Worm (Caenorhabditis elegans): ENCODE results near the gene ttr-27.

Gene ttr-27

DNA sequence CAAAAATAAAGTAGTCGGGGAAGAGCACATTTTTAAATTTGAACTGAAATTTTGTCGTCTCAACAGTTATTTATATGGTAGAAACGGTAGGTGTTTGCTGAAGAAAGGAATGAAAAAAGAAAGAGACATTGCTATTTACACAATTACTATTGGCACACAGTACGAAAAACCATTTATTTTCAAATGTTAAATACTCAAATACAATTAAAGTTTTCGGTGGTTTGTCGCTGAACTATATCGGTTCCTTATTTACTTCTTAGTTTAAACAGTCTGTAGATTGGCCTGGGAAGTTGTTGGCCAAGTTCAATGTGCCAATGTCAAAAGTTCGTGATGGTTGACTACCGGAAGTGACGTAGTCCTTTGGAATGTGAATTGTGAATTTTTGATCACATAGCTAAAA, at the start of gene ttr-27:
Gene ttr-27, minus strand, starts transcription at position 45 of the 400 bp plus-strand sequence.
- TF ChIP-seq dao-5 (tag; optimal IDR thresholded peaks at IDR 0.05) (no peak), W03F9.2 (tag; optimal IDR thresholded peaks at IDR 0.05) (no peak), him-1 (tag; optimal IDR thresholded peaks at IDR 0.05) (no peak)

DNA sequence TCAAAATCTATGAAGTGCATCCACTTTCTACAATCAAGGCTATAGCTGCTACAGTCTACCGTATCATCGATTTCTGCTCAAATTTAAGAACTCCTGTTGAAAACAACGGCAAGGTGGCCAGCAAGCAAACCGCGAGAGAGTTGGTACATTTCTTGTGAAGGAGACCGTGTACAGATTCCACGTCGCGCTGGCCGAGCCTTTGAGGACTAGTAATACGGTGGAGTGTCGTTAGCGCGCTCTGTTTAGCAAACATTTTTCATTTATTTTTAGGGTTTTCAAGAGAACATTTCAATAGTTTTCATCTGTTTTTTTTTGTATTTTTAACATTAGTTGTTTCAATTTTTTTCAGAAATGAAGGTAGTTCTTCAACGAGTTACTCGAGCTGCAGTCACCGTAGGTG, 48.4 kb upstream of the ttr-27 start, which contains the start of gene pqn-68:
Gene pqn-68, plus strand, starts transcription at position 350 of the 400 bp plus-strand sequence.
- TF ChIP-seq dao-5 (tag; optimal IDR thresholded peaks at IDR 0.05) (no peak), him-1 (tag; optimal IDR thresholded peaks at IDR 0.05) (no peak), W03F9.2 (tag; optimal IDR thresholded peaks at IDR 0.05) (no peak)

DNA sequence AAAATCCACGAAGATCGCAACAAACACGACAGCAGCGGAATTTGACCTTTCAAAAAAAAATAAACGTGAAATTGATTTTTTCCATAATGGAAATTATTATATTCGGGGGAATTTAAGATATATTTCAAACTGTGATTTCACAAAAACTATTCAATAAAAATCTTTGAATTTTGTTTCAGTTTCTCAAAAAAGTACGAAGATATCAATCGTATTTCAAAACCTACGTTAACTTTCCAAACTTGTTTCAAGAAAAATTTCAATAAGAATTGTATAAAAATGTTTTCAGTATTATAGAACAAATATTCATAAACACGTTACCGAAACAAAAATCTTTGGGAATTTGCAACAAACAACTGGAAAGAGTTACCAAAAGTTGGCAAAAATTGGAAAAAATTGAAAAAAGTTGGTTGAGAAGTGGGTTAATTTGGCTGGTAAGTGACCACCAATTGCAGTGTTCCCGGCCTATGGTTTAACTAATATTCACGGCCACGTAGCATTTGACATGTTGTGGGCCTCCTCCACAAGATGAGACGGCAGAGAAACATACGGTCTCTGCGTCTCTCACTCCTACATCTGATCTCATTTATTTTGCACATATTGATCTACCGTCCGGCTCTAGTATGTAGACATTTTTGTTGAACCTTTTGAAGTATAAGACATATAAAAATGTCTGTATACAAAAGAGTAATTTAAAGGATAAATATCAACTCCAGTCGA, 47.1 kb upstream of the ttr-27 start, which contains the start of the genes T16G1.9 and T16G1.18:
Gene T16G1.9, minus strand, starts transcription at position 51 of the 717 bp plus-strand sequence.
Gene T16G1.18, plus strand, starts transcription at position 493 of the 717 bp plus-strand sequence.
- TF ChIP-seq him-1 (tag; optimal IDR thresholded peaks at IDR 0.05) (no peak), dao-5 (tag; optimal IDR thresholded peaks at IDR 0.05) (no peak), W03F9.2 (tag; optimal IDR thresholded peaks at IDR 0.05) (no peak)

DNA sequence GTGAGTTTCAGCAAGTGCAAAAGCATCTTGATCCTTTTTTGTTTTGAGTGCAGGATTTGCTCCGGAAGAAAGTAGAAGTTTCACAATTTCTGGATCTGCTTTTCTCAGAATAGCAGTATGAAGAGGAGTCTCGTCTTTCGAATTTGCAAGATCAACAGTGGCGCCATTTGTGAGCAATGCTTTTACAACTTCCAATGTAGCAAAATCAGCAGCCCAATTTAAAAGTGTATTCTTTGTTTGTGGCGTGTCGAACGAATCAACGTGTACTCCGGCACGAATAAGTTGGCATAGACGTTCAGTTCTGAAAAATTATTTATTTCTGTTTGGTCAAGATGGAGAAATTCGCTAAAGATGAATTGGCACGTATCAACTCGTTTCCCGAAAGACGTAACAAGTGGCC, 45.7 kb upstream of the ttr-27 start, which contains the start of gene T16G1.13:
Gene T16G1.13, plus strand, starts transcription at position 301 of the 400 bp plus-strand sequence.
- TF ChIP-seq W03F9.2 (tag; optimal IDR thresholded peaks at IDR 0.05) (no peak), dao-5 (tag; optimal IDR thresholded peaks at IDR 0.05) (no peak), him-1 (tag; optimal IDR thresholded peaks at IDR 0.05) (no peak)

DNA sequence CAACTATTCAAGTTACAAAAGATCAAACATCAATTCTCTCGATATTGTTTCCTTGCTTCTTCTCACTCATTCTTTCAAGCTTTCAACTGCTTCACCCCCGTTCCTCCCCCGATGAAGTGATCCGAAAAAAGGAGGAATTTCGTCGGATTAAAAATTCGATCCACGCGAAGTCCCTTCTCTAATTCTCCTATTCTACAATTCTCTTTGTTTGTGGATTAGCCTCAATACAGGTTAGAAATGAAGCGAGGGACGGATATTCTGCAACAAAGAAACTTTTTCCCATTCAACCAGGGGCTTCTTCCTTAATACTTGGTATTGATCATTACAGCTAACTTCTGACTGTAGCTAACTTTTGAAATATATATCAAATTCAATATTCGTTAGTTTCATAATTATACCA, 40.9 kb upstream of the ttr-27 start, which contains the start of gene grl-2:
Gene grl-2, plus strand, starts transcription at position 301 of the 400 bp plus-strand sequence.
- TF ChIP-seq W03F9.2 (tag; optimal IDR thresholded peaks at IDR 0.05) = no peak
- no peak for TF ChIP-seq him-1 (tag; optimal IDR thresholded peaks at IDR 0.05)
- no peak for TF ChIP-seq dao-5 (tag; optimal IDR thresholded peaks at IDR 0.05)

DNA sequence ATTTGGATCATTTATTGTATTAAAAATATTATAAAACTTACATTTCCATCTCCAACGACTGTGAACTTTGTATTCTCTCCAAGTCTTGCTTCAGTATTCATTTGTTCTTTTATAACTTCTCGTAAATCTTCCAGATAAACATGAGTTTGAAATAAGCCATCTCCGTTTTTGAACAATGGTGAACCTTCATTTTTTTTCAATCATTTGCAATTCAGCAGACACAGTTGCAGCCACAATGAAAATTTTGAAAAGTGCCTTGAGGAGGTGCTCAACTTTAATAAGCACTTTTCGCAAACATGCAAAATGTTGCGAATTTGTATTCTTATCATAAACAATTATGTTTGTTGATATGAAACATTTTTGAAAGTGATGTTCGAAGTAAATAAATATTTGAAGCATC, 40.3 kb upstream of the ttr-27 start, which contains the start of gene T16G1.3:
Gene T16G1.3, minus strand, starts transcription at position 101 of the 400 bp plus-strand sequence.
- TF ChIP-seq him-1 (tag; optimal IDR thresholded peaks at IDR 0.05) (no peak), dao-5 (tag; optimal IDR thresholded peaks at IDR 0.05) (no peak)

DNA sequence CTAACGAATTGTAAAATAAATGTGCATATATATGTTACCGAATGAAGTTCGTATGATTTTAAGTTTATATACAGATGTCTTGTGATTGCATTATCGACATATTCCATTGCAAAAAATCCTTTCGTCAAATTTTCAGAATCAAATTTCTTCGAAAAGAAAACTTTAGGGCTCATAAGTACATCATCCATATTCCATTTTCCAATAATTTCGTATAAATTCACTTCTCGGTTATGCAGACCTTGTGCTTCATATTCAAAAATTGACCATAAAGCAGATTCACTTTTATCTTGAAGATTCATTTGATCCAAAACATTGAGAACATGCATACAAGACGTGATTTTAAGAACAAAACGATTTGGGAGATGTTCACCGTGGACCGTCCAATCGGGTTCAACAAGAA, 39.5 kb upstream of the ttr-27 start:
- no peak for TF ChIP-seq W03F9.2 (tag; optimal IDR thresholded peaks at IDR 0.05)
- TF ChIP-seq dao-5 (tag; optimal IDR thresholded peaks at IDR 0.05) = no peak
- TF ChIP-seq him-1 (tag; optimal IDR thresholded peaks at IDR 0.05) = no peak

DNA sequence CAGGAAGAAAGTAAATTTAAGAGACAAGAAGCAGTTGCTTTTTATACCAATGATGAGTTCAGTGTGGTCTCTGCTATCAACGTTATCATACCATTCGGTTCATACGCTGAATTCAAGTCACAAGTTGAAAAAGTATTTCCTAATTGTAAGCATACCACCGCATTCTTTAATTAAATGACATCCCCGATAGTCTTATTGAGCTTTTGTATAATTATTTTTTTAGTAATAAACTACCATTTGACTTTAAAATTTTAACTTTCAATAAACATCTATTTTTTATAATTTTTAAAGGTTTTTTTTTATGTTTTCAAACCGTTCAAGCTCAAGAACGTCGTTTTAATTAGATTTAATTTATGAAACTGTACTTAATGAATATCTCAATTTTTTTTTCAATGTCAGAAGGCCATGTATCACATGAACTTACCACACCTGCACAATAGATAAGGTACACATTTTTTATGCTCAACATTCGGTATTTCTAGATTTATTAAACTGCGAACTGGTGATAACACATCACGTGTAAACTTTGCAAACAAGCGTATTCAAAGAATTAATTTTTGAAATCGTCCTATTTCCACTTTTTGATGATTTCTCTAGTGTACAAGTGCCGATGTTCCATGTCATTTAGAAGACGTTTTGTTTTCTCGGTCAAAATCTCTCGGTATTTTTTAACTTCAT, 38.0 kb upstream of the ttr-27 start, which contains the start of gene T16G1.4:
Gene T16G1.4, minus strand, starts transcription at position 51 of the 678 bp plus-strand sequence.
- no peak for TF ChIP-seq W03F9.2 (tag; optimal IDR thresholded peaks at IDR 0.05)
- TF ChIP-seq him-1 (tag; optimal IDR thresholded peaks at IDR 0.05) = no peak
- TF ChIP-seq dao-5 (tag; optimal IDR thresholded peaks at IDR 0.05) = no peak

DNA sequence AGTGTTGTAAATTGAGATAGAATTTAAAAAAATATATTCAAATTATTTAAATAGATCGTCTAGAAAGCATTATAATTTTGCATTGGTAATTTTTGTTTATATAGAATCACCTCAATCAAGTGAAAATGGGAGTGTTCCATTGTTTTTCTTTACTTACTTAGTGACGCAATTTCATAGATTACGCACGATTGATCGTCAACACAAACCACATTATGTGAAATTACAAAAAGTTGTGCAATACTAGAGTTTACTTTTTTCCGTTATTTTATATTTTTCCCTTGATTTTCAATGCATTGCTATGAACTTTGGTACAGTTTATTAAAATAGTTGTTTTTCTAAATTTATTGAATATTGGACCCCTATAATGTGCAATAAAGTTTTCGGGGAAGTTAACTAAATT, 35.5 kb upstream of the ttr-27 start, which contains the start of gene T16G1.5:
Gene T16G1.5, minus strand, starts transcription at position 119 of the 400 bp plus-strand sequence.
- TF ChIP-seq dao-5 (tag; optimal IDR thresholded peaks at IDR 0.05) (no peak), W03F9.2 (tag; optimal IDR thresholded peaks at IDR 0.05) (no peak)

DNA sequence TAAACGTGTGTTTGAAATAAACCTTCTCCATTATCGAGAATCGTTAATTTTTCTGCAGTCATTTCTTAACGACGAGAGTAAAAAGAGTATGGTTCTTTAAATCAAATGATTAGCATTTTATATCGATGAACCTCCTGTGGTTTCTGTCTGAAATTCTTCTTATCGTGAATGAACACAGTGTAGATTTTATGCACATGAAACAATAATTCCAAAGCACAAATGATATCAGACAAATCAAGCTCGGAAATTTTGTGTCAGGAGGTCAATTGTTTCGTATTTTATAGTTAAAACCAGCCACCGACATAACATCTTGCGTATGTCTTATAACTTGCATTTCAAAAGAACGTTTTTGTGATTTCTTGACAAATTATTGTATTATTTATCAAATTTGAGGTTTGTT, 33.2 kb upstream of the ttr-27 start, which contains the start of gene T16G1.6:
Gene T16G1.6, minus strand, starts transcription at position 77 of the 400 bp plus-strand sequence.
- TF ChIP-seq him-1 (tag; optimal IDR thresholded peaks at IDR 0.05) (no peak), dao-5 (tag; optimal IDR thresholded peaks at IDR 0.05) (no peak), W03F9.2 (tag; optimal IDR thresholded peaks at IDR 0.05) (no peak)

DNA sequence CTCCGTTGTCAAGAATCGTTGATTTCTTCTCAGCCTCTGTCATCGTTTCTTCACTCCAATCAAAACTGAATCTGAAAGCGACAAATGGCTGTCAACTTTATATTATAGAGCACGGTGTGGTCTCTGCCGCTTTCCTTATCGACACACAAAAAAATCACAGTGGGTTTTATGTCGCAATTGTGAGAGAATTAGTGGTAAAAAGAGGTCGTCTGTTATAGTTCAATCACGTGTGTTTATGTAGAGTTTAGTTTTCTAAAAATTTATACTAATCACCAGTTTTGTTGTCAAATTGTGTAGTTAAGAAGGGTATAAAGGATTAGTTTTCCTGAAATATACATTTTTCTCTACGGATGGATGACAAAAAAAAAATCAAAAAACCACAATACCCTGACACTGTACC, 31.1 kb upstream of the ttr-27 start, which contains the start of gene T16G1.7:
Gene T16G1.7, minus strand, starts transcription at position 137 of the 400 bp plus-strand sequence.
- TF ChIP-seq dao-5 (tag; optimal IDR thresholded peaks at IDR 0.05) (no peak), him-1 (tag; optimal IDR thresholded peaks at IDR 0.05) (no peak), W03F9.2 (tag; optimal IDR thresholded peaks at IDR 0.05) (no peak)

DNA sequence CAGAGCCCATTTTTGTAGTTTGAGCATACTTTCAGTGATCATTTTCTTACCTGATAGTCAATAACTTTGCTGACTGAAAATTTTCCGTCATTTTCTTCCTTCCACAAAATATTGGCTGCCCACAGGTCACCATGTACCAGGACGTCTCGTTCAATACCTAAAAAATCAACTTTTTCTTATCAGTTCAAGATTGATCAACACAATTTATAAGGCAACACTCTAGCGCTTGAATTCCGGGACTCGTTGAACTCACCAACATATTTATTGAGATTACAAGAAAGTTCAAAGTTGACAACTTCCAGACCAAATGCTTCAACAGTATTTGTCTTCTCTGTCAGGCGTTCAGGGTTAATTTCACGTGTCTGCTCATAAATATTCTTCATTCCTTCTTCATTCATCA, 29.8 kb upstream of the ttr-27 start:
- TF ChIP-seq him-1 (tag; optimal IDR thresholded peaks at IDR 0.05) (no peak), dao-5 (tag; optimal IDR thresholded peaks at IDR 0.05) (no peak), W03F9.2 (tag; optimal IDR thresholded peaks at IDR 0.05) (no peak)

DNA sequence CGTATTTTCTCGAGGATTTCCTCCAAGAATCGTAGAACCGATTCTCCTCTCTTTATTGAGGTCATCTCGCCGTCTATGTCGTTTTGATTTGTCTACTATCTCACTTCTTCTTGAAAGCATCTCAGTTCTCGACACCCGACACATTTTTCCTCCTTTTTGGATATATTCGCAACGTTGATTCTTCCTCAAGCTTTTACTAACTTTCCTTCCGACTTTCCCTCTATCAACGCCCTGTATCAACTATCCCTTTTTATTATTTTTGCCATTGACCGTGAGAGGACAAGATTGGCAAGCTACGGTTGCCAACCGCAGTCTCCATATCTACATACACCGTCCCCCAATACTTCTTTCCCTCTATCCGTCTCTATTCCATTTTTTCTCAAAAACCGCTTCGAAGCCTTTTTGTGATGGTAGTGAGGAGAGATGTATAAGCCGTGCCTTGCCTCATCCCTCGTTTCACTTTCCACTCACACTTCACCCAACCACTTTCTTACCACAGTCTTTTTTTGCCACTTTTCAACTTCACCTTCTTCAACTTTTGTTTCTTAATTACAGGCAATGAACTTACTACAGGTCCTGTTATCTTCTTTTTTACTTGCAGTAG, 25.1 kb upstream of the ttr-27 start, which contains the start of gene T16G1.2:
Gene T16G1.2, plus strand, starts transcription at position 554 of the 604 bp plus-strand sequence.
- no peak for TF ChIP-seq him-1 (tag; optimal IDR thresholded peaks at IDR 0.05)
- no peak for TF ChIP-seq dao-5 (tag; optimal IDR thresholded peaks at IDR 0.05)
- TF ChIP-seq W03F9.2 (tag; optimal IDR thresholded peaks at IDR 0.05) = no peak

Measured in whole organism, L4/young adult.